Worm (Caenorhabditis elegans) whole organism, L2 larva: ENCODE measurements around the gene str-225.

Source experiments
- F13H6.1 ChIP-seq: sonication (generic microtip); optimal IDR thresholded peaks from 2 replicates; lab custom pipeline; 2016; ENCODE audit warnings: missing genetic modification characterization, missing compliant biosample characterization
- ZK546.5 ChIP-seq: sonication (generic microtip); optimal IDR thresholded peaks from 2 replicates; lab custom pipeline; 2017; ENCODE audit warnings: missing biosample characterization, missing genetic modification characterization
- ceh-82 ChIP-seq: fragments of 150-350 bp; optimal IDR thresholded peaks from 2 replicates; lab custom pipeline; 2014; ENCODE audit warnings: missing biosample characterization, missing genetic modification characterization
- crh-2 ChIP-seq: sonication (generic microtip); optimal IDR thresholded peaks from 2 replicates; lab custom pipeline; 2017; ENCODE audit warnings: missing biosample characterization, missing genetic modification characterization
- dmd-4 ChIP-seq: sonication (generic microtip); optimal IDR thresholded peaks from 2 replicates; lab custom pipeline; 2017; ENCODE audit warnings: missing biosample characterization, missing genetic modification characterization
- egl-27 ChIP-seq: sonication (generic microtip); optimal IDR thresholded peaks from 3 replicates; lab custom pipeline; 2017; ENCODE audit warnings: missing biosample characterization, missing genetic modification reagents, missing genetic modification characterization
- fos-1 ChIP-seq: fragments of 150-350 bp; optimal IDR thresholded peaks from 2 replicates; lab custom pipeline; 2014; ENCODE audit warnings: missing biosample characterization, missing genetic modification characterization
- lin-13 ChIP-seq: fragments of 150-350 bp; optimal IDR thresholded peaks from 2 replicates; lab custom pipeline; 2014; ENCODE audit warnings: missing biosample characterization, missing genetic modification reagents, missing genetic modification characterization
- mab-5 ChIP-seq: fragments of 150-350 bp; optimal IDR thresholded peaks from 2 replicates; lab custom pipeline; 2014; ENCODE audit warnings: missing biosample characterization, missing genetic modification characterization
- nhr-11 ChIP-seq: fragments of 150-350 bp; optimal IDR thresholded peaks from 2 replicates; lab custom pipeline; 2014; ENCODE audit warnings: missing biosample characterization, missing genetic modification characterization
- nhr-6 ChIP-seq: fragments of 150-350 bp; optimal IDR thresholded peaks from 2 replicates; lab custom pipeline; 2014; ENCODE audit warnings: missing biosample characterization, missing genetic modification characterization
- sma-9 ChIP-seq, 2 experiments: fragments of 150-350 bp in 1 of 2; sonication (generic microtip) in 1 of 2; optimal IDR thresholded peaks; 2 replicates each; lab custom pipeline; 2014 to 2016; ENCODE audit warnings: missing genetic modification characterization in 2 of 2, mild to moderate bottlenecking in 1 of 2, missing biosample characterization in 1 of 2, missing compliant biosample characterization in 1 of 2, missing genetic modification reagents in 1 of 2, moderate library complexity in 1 of 2
- unc-55 ChIP-seq: fragments of 150-350 bp; sonication (generic microtip); optimal IDR thresholded peaks from 3 replicates; lab custom pipeline; 2014; ENCODE audit warnings: missing biosample characterization, missing genetic modification reagents, missing genetic modification characterization

- TF ChIP-seq crh-2 (tag; lab: Kevin White, UChicago) (no peak), mab-5 (tag; lab: Kevin White, UChicago) (no peak), fos-1 (no peak), ceh-82 (tag; lab: Kevin White, UChicago) (no peak), nhr-11 (no peak), ZK546.5 (no peak), dmd-4 (tag; lab: Kevin White, UChicago) (no peak), nhr-6 (tag; lab: Kevin White, UChicago) (no peak), lin-13 (GFP tag; lab: Kevin White, UChicago) (no peak), F13H6.1 (tag; lab: Kevin White, UChicago) (no peak), egl-27 (no peak), unc-55 (no peak), sma-9 (GFP tag; optimal IDR thresholded peaks at IDR 0.05; lab: Kevin White, UChicago) (no peak), sma-9 (tag; optimal IDR thresholded peaks at IDR 0.05; lab: Kevin White, UChicago) (no peak)
Measured at ce11 chrV:3557422-3557821, 49.8 kb downstream of the str-225 start, which contains the start of gene grl-31.
